Worm (Caenorhabditis elegans): ENCODE results near the gene F40G12.10.

The F40G12.10 gene

DNA sequence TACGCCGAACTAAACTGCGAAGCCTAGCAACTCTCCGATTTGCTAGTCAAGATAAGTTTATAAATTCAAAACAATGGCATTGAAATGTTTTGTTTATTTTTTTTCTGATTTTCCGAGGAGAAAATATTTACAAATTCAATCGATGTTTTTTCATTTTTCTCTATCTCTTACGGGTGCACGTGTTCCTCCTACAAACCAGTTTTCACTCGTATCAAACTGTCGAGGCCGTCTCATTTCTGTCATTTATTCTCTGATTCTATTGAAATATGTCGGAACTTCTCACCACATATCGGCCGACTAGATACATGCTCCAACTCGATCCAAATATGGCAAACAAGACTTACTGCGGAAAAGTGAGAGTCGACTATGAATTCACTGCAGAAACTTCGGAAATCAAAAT is 48.1 kb downstream of the F40G12.10 start, which contains the start of gene F47B8.8 (continued):
- TF ChIP-seq ces-1 (GFP tag; optimal IDR thresholded peaks at IDR 0.05) (no peak), lir-3 (tag; optimal IDR thresholded peaks at IDR 0.05; ENCODE audit: poor library complexity) (no peak), tlp-1 (tag; optimal IDR thresholded peaks at IDR 0.05) (no peak), F16B12.6 (tag; optimal IDR thresholded peaks at IDR 0.05) (no peak), elt-3 (tag; optimal IDR thresholded peaks at IDR 0.05) (peak in 1 of 6 experiments; percentile 58)

DNA sequence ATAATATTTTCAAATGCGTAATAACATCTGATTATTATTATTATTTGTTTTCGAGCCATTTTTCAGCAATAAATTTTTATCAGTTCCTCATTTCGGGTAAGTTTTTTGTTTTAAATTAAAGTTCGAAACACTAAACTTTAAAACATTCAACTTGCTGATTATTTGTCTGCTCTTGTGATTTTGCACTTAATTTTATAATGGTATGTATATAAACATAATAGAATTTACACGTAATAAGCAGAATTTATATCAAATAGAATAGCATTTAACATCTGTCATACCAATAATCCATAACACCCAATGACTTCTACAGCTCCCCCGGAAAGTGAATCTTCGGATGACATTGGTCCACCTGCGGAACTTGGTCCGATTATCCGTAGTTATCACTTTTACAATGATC is 49.8 kb downstream of the F40G12.10 start, which contains the start of gene srm-4:
Gene srm-4 (plus strand): TSS at position 301 of the 400 bp plus-strand sequence.
- TF ChIP-seq skn-1 (tag; optimal IDR thresholded peaks at IDR 0.05), result no peak
- TF ChIP-seq lin-13 (GFP tag; optimal IDR thresholded peaks at IDR 0.05), result no peak
- no peak for TF ChIP-seq nhr-19 (GFP tag; conservative IDR thresholded peaks at IDR 0.05)
- no peak for TF ChIP-seq fkh-4 (tag; optimal IDR thresholded peaks at IDR 0.05; ENCODE audit: borderline replicate concordance)
- TF ChIP-seq elt-2 (tag; optimal IDR thresholded peaks at IDR 0.05), result no peak
- TF ChIP-seq elt-3 (tag; optimal IDR thresholded peaks at IDR 0.05), result no peak
- TF ChIP-seq tbx-2 (tag; optimal IDR thresholded peaks at IDR 0.05), result no peak
- TF ChIP-seq aha-1 (tag; optimal IDR thresholded peaks at IDR 0.05), result no peak
- no peak for TF ChIP-seq lir-3 (tag; optimal IDR thresholded peaks at IDR 0.05; ENCODE audit: poor library complexity)
- TF ChIP-seq sup-37 (GFP tag; optimal IDR thresholded peaks at IDR 0.05), result no peak
- TF ChIP-seq snu-23 (GFP tag; optimal IDR thresholded peaks at IDR 0.05), result no peak
- TF ChIP-seq xbp-1 (tag; optimal IDR thresholded peaks at IDR 0.05), result no peak
- TF ChIP-seq tlp-1 (tag; optimal IDR thresholded peaks at IDR 0.05), result no peak
- no peak for TF ChIP-seq mef-2 (tag; optimal IDR thresholded peaks at IDR 0.05)
- TF ChIP-seq ceh-82 (tag; optimal IDR thresholded peaks at IDR 0.05), result no peak
- no peak for TF ChIP-seq mdl-1 (tag; optimal IDR thresholded peaks at IDR 0.05)

DNA sequence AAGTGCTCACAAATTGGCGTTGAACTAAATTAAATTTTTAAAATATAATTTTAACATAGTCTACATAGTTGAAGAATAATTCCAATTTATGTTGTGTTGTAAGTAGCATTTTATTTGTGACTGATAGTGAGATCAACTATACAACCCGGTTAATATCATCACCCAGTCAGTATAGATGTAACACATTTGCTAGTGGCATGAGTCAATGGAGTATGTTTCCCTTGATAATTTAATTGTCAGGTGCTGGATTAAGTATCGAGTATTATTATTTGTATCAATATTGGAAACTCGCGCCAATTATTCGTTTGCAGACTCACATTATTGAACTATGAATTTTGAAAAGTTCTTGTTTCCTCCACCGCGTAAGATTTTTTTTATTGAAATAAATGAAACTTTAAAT is 51.6 kb downstream of the F40G12.10 start, which contains the start of gene srm-5:
Gene srm-5 (plus strand): TSS at position 301 of the 400 bp plus-strand sequence.
- TF ChIP-seq unc-62 (GFP tag; optimal IDR thresholded peaks at IDR 0.05) (no peak), fkh-8 (tag; optimal IDR thresholded peaks at IDR 0.05) (peak; percentile 28), ceh-63 (GFP tag; optimal IDR thresholded peaks at IDR 0.05) (no peak), ceh-82 (tag; optimal IDR thresholded peaks at IDR 0.05) (no peak), nhr-12 (tag; optimal IDR thresholded peaks at IDR 0.05) (no peak), fkh-10 (GFP tag; optimal IDR thresholded peaks at IDR 0.05) (no peak), nhr-71 (tag; optimal IDR thresholded peaks at IDR 0.05) (peak; percentile 7), pax-3 (tag; optimal IDR thresholded peaks at IDR 0.05) (no peak), ztf-11 (tag; optimal IDR thresholded peaks at IDR 0.05) (no peak), nhr-77 (tag; optimal IDR thresholded peaks at IDR 0.05) (no peak), irx-1 (tag; optimal IDR thresholded peaks at IDR 0.05) (no peak)
